In the genomic region with DNA sequence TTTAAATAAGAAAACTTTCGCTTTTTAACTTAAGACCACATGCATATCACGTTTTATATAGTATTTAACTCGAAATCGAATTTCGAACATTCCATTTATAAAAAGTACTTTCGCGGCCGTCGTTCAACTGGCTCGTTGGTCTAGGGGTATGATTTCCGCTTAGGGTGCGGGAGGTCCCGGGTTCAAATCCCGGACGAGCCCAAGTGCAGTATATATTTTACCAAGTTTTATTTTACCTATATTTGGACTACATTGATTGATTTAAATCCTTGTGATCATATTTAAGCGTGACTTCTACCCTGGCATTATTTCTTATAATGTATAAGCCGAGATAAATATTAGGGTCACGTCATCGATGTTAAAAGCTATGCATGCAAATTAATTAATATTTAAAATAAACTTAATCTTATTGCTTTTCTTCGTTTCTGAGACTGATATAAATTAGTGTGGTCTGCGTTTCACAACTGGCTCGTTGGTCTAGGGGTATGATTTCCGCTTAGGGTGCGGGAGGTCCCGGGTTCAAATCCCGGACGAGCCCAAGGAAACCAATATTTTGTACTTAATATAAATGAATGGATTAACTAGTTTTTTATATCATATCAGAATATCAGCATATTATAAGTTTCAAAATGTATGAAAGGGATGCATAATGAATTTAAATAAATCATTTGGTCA, we compare ENCODE assay signal across 2 fruit fly cellular contexts.
TF ChIP-seq lines count a peak whose summit lies in the region.

No protein-coding gene starts in this region.

- TF ChIP-seq CTCF in whole organism, embryonic (GFP tag; optimal IDR thresholded peaks at IDR 0.05; lab: Kevin White, UChicago) = no peak

TF ChIP-seq in whole organism, embryonic, 481 proteins besides CTCF, POLR2A, EP300 and RAD21:
- TF ChIP-seq HLH4C (GFP tag; IDR thresholded peaks at IDR 0.05; lab: Robert Waterston, UW; ENCODE audit: partially characterized antibody) (0 out of 3 replicates have a peak, but pooled peaks have one; percentile 43), Bgb (GFP tag; IDR thresholded peaks at IDR 0.05; lab: Robert Waterston, UW; ENCODE audit: partially characterized antibody) (0 out of 2 replicates have a peak, but pooled peaks have one; percentile 17), Blimp-1 (GFP tag; optimal IDR thresholded peaks at IDR 0.05; lab: Kevin White, UChicago) (peak; percentile 90), Bdp1 (GFP tag; optimal IDR thresholded peaks at IDR 0.05; lab: Kevin White, UChicago) (peak; percentile 91), dpn (GFP tag; optimal IDR thresholded peaks at IDR 0.05; lab: Kevin White, UChicago) (no peak), CG7963 (GFP tag; IDR thresholded peaks at IDR 0.05; lab: Robert Waterston, UW; ENCODE audit: partially characterized antibody) (0 out of 3 replicates have a peak, but pooled peaks have one; percentile 29), knrl (GFP tag; IDR thresholded peaks at IDR 0.05; lab: Robert Waterston, UW; ENCODE audit: partially characterized antibody) (peak; percentile 31; the same call in 1 of the 3 replicates), CG16813 (GFP tag; IDR thresholded peaks at IDR 0.05; lab: Robert Waterston, UW; ENCODE audit: partially characterized antibody) (peak; percentile 53; the same call in 2 of the 3 replicates), amos (GFP tag; IDR thresholded peaks at IDR 0.05; lab: Robert Waterston, UW; ENCODE audit: partially characterized antibody) (peak; percentile 61; the same call in 1 of the 2 replicates), CG42726 (GFP tag; IDR thresholded peaks at IDR 0.05; lab: Robert Waterston, UW; ENCODE audit: partially characterized antibody) (peak; percentile 44; the same call in 1 of the 2 replicates), CG6791 (GFP tag; IDR thresholded peaks at IDR 0.05; lab: Robert Waterston, UW; ENCODE audit: partially characterized antibody) (peak; percentile 66), chn (GFP tag; optimal IDR thresholded peaks at IDR 0.05; lab: Kevin White, UChicago) (no peak), CG9797 (GFP tag; optimal IDR thresholded peaks at IDR 0.05; lab: Kevin White, UChicago) (no peak), Scr (GFP tag; IDR thresholded peaks at IDR 0.05; lab: Robert Waterston, UW; ENCODE audit: partially characterized antibody) (peak; percentile 42)
TF ChIP-seq in whole organism, embryonic: peak in this region for 11.

TF ChIP-seq in whole organism, prepupa, 60 proteins besides CTCF, POLR2A, EP300 and RAD21:
- TF ChIP-seq fd59A (GFP tag; optimal IDR thresholded peaks at IDR 0.05; lab: Kevin White, UChicago) (no peak), CG7368 (GFP tag; optimal IDR thresholded peaks at IDR 0.05; lab: Kevin White, UChicago) (no peak), svp (GFP tag; lab: Kevin White, UChicago) (peak; percentile 61)
